Fruit fly (Drosophila melanogaster) whole organism, embryonic: ENCODE results near the gene CG44013.

Experiments
- Blimp-1 ChIP-seq: fragments of 200-800 bp; sonication (Bioruptor generic); optimal IDR thresholded peaks from 3 replicates; lab custom pipeline; 2018; ENCODE audit warnings: missing biosample characterization, missing genetic modification characterization, mild to moderate bottlenecking, moderate library complexity, missing genetic modification reagents
- CG12104 ChIP-seq: fragments of 200-800 bp; sonication (Bioruptor generic); optimal IDR thresholded peaks from 3 replicates; lab custom pipeline; 2016; ENCODE audit warnings: missing biosample characterization, missing genetic modification characterization
- CG7357 ChIP-seq: fragments of 200-800 bp; sonication (Bioruptor generic); IDR thresholded peaks from 3 replicates; pipeline ENCODE4 v1.3.6; 2022; ENCODE audit warnings: missing biosample characterization, missing genetic modification characterization
- Sox100B ChIP-seq: fragments of 200-800 bp; sonication (Bioruptor generic); optimal IDR thresholded peaks from 3 replicates; lab custom pipeline; 2018; ENCODE audit warnings: missing biosample characterization, mild to moderate bottlenecking, missing genetic modification characterization
- ab ChIP-seq: fragments of 200-800 bp; sonication (Bioruptor generic); optimal IDR thresholded peaks from 2 replicates; lab custom pipeline; 2016; ENCODE audit warnings: missing biosample characterization, missing genetic modification characterization
- ase ChIP-seq: fragments of 200-800 bp; sonication (Bioruptor generic); IDR thresholded peaks from 3 replicates; pipeline ENCODE4 v1.3.6; 2022; ENCODE audit warnings: missing biosample characterization, missing genetic modification characterization
- ind ChIP-seq: fragments of 200-800 bp; sonication (Bioruptor generic); optimal IDR thresholded peaks from 3 replicates; lab custom pipeline; 2016; ENCODE audit warnings: missing biosample characterization, missing genetic modification characterization
- sens ChIP-seq: fragments of 200-800 bp; sonication (Bioruptor generic); peaks from one replicate; lab custom pipeline; 2016; ENCODE audit warnings: missing biosample characterization, missing genetic modification characterization

- no peak for TF ChIP-seq ind (GFP tag; lab: Kevin White, UChicago)
- no peak for TF ChIP-seq Blimp-1 (GFP tag; lab: Kevin White, UChicago)
- TF ChIP-seq sens = peak; percentile 71
- TF ChIP-seq Sox100B = no peak
- TF ChIP-seq ase (GFP tag; lab: Robert Waterston, UW) = no peak
- TF ChIP-seq CG12104 (GFP tag; lab: Kevin White, UChicago) = no peak
- TF ChIP-seq CG7357 (GFP tag; lab: Robert Waterston, UW) = no peak
- TF ChIP-seq ab (GFP tag; lab: Kevin White, UChicago) = no peak
These were observed 36.3 kb downstream of the CG44013 start for dm6 chr3R:15473360-15473938.
